Fruit fly (Drosophila melanogaster) whole organism, embryonic: ENCODE results near the gene Ndfip.

ENCODE experiments used
- Bteb2 ChIP-seq: fragments of 200-800 bp; sonication (Bioruptor generic); optimal IDR thresholded peaks from 2 replicates; lab custom pipeline; 2016; ENCODE audit warnings: missing biosample characterization, missing genetic modification characterization
- CG10431 ChIP-seq: fragments of 200-800 bp; sonication (Bioruptor generic); optimal IDR thresholded peaks from 3 replicates; lab custom pipeline; 2018; ENCODE audit warnings: missing biosample characterization, mild to moderate bottlenecking, missing genetic modification characterization
- CG13296 ChIP-seq: fragments of 200-800 bp; sonication (Bioruptor generic); optimal IDR thresholded peaks from 3 replicates; lab custom pipeline; 2018; ENCODE audit warnings: missing biosample characterization, mild to moderate bottlenecking, missing genetic modification characterization
- CG14014 ChIP-seq: fragments of 200-800 bp; sonication (Bioruptor generic); IDR thresholded peaks from 2 replicates; pipeline ENCODE4 v1.3.6; 2022; ENCODE audit warnings: missing biosample characterization, missing genetic modification characterization
- CG15269 ChIP-seq: fragments of 200-800 bp; sonication (Bioruptor generic); optimal IDR thresholded peaks from 2 replicates; lab custom pipeline; 2018; ENCODE audit warnings: missing biosample characterization, mild to moderate bottlenecking, missing genetic modification characterization, moderate library complexity
- CG15514 ChIP-seq: fragments of 200-800 bp; sonication (Bioruptor generic); optimal IDR thresholded peaks from 3 replicates; lab custom pipeline; 2017; ENCODE audit warnings: missing biosample characterization, missing genetic modification characterization, mild to moderate bottlenecking, moderate library complexity, missing genetic modification reagents
- CG1602 ChIP-seq: fragments of 200-800 bp; sonication (Bioruptor generic); optimal IDR thresholded peaks from 3 replicates; lab custom pipeline; 2016; ENCODE audit warnings: missing biosample characterization, missing genetic modification characterization
- CG17568 ChIP-seq: fragments of 200-800 bp; sonication (Bioruptor generic); optimal IDR thresholded peaks from 2 replicates; lab custom pipeline; 2018; ENCODE audit warnings: missing biosample characterization, mild to moderate bottlenecking, missing genetic modification characterization, moderate library complexity
- CG18476 ChIP-seq: fragments of 200-800 bp; sonication (Bioruptor generic); optimal IDR thresholded peaks from 2 replicates; lab custom pipeline; 2016; ENCODE audit warnings: missing biosample characterization, mild to moderate bottlenecking, missing genetic modification characterization
- CG2712 ChIP-seq: fragments of 200-800 bp; optimal IDR thresholded peaks from 3 replicates; lab custom pipeline; 2019; ENCODE audit warnings: missing biosample characterization, mild to moderate bottlenecking, missing genetic modification characterization, moderate library complexity
- CG31441 ChIP-seq: fragments of 200-800 bp; sonication (Bioruptor generic); IDR thresholded peaks from 2 replicates; pipeline ENCODE4 v1.3.6; 2022; ENCODE audit warnings: missing biosample characterization, missing genetic modification characterization
- CG32532 ChIP-seq: fragments of 200-800 bp; sonication (Bioruptor generic); IDR thresholded peaks from 2 replicates; pipeline ENCODE4 v1.3.6; 2022; ENCODE audit warnings: missing biosample characterization, missing genetic modification characterization
- CG33213 ChIP-seq: fragments of 200-800 bp; sonication (Bioruptor generic); optimal IDR thresholded peaks from 3 replicates; lab custom pipeline; 2016; ENCODE audit warnings: missing biosample characterization, missing genetic modification characterization
- CG3726 ChIP-seq: fragments of 200-800 bp; sonication (Bioruptor generic); IDR thresholded peaks from 3 replicates; pipeline ENCODE4, ENCODE4 v1.3.6; 2022; ENCODE audit warnings: missing biosample characterization, missing genetic modification characterization
- CG4360 ChIP-seq: fragments of 200-800 bp; sonication (Bioruptor generic); IDR thresholded peaks from 2 replicates; pipeline ENCODE4 v1.3.6; 2022; ENCODE audit warnings: missing biosample characterization, missing genetic modification characterization
- CG4617 ChIP-seq: fragments of 200-800 bp; sonication (Bioruptor generic); optimal IDR thresholded peaks from 3 replicates; lab custom pipeline; 2016; ENCODE audit warnings: missing biosample characterization, missing genetic modification characterization, borderline replicate concordance
- CG6654 ChIP-seq: fragments of 200-800 bp; sonication (Bioruptor generic); optimal IDR thresholded peaks from 2 replicates; lab custom pipeline; 2017; ENCODE audit warnings: missing biosample characterization, mild to moderate bottlenecking, missing genetic modification characterization
- CG7928 ChIP-seq: fragments of 200-800 bp; sonication (Bioruptor generic); optimal IDR thresholded peaks from 2 replicates; lab custom pipeline; 2017; ENCODE audit warnings: missing biosample characterization, mild to moderate bottlenecking, missing genetic modification characterization
- CG8281 ChIP-seq: fragments of 200-800 bp; sonication (Bioruptor generic); optimal IDR thresholded peaks from 2 replicates; lab custom pipeline; 2018; ENCODE audit warnings: missing biosample characterization, mild to moderate bottlenecking, missing genetic modification characterization, moderate library complexity
- CrebB ChIP-seq: fragments of 200-800 bp; sonication (Bioruptor generic); optimal IDR thresholded peaks from 3 replicates; lab custom pipeline; 2018; ENCODE audit warnings: missing biosample characterization, mild to moderate bottlenecking, missing genetic modification characterization
- Dip3 ChIP-seq: fragments of 200-800 bp; sonication (Bioruptor generic); optimal IDR thresholded peaks from 3 replicates; lab custom pipeline; 2016; ENCODE audit warnings: missing biosample characterization, missing genetic modification characterization
- Dll ChIP-seq: fragments of 200-800 bp; sonication (Bioruptor generic); IDR thresholded peaks from 4 replicates; pipeline ENCODE4 v1.3.6; 2022; ENCODE audit warnings: missing biosample characterization, missing genetic modification characterization; ENCODE audit not compliant: partially characterized antibody
- Drgx ChIP-seq: fragments of 200-800 bp; sonication (Bioruptor generic); IDR thresholded peaks from 2 replicates; pipeline ENCODE4 v1.3.6; 2022; ENCODE audit warnings: missing biosample characterization, missing genetic modification characterization
- Lpt ChIP-seq: fragments of >200 bp; optimal IDR thresholded peaks from 2 replicates; lab custom pipeline; 2018; ENCODE audit warnings: missing biosample characterization, missing genetic modification characterization
- MTF-1 ChIP-seq: fragments of 200-800 bp; sonication (Bioruptor generic); optimal IDR thresholded peaks from 2 replicates; lab custom pipeline; 2018; ENCODE audit warnings: missing biosample characterization, mild to moderate bottlenecking, missing genetic modification characterization, borderline replicate concordance
- Mad ChIP-seq: fragments of 200-800 bp; sonication (Bioruptor generic); optimal IDR thresholded peaks from 2 replicates; lab custom pipeline; 2016; ENCODE audit warnings: missing biosample characterization, missing genetic modification characterization
- NC2α ChIP-seq: fragments of 200-800 bp; sonication (Bioruptor generic); optimal IDR thresholded peaks from 2 replicates; lab custom pipeline; 2016; ENCODE audit warnings: missing biosample characterization, missing genetic modification characterization
- Nf-YC ChIP-seq: fragments of 200-800 bp; optimal IDR thresholded peaks from 3 replicates; lab custom pipeline; 2019; ENCODE audit warnings: missing biosample characterization, mild to moderate bottlenecking, missing genetic modification characterization, moderate library complexity
- NfI ChIP-seq: fragments of 200-800 bp; sonication (Bioruptor generic); optimal IDR thresholded peaks from 3 replicates; lab custom pipeline; 2018; ENCODE audit warnings: missing biosample characterization, mild to moderate bottlenecking, missing genetic modification characterization, moderate library complexity
- Oaz ChIP-seq: fragments of 200-800 bp; sonication (Bioruptor generic); IDR thresholded peaks from 2 replicates; pipeline ENCODE4 v1.3.6; 2022; ENCODE audit warnings: missing biosample characterization, missing genetic modification characterization
- Sin3A ChIP-seq: fragments of >200 bp; optimal IDR thresholded peaks from 2 replicates; lab custom pipeline; 2018
- cad ChIP-seq: fragments of >200 bp; optimal IDR thresholded peaks from 2 replicates; lab custom pipeline; 2017; ENCODE audit warnings: missing biosample characterization, missing genetic modification characterization
- caup ChIP-seq: fragments of 200-800 bp; sonication (Bioruptor generic); optimal IDR thresholded peaks from 3 replicates; lab custom pipeline; 2017; ENCODE audit warnings: missing biosample characterization, mild to moderate bottlenecking, missing genetic modification characterization, moderate library complexity; ENCODE audit not compliant: severe bottlenecking
- cg ChIP-seq: fragments of 200-800 bp; sonication (Bioruptor generic); optimal IDR thresholded peaks from 3 replicates; lab custom pipeline; 2019; ENCODE audit warnings: missing biosample characterization, mild to moderate bottlenecking, missing genetic modification characterization, moderate library complexity
- ci ChIP-seq: fragments of 200-800 bp; sonication (Bioruptor generic); IDR thresholded peaks from 3 replicates; pipeline ENCODE4 v1.3.6; 2022; ENCODE audit warnings: missing biosample characterization, missing genetic modification characterization
- corto ChIP-seq: fragments of 200-800 bp; sonication (Bioruptor generic); optimal IDR thresholded peaks from 2 replicates; lab custom pipeline; 2016; ENCODE audit warnings: missing biosample characterization, mild to moderate bottlenecking, missing genetic modification characterization, moderate library complexity
- dm ChIP-seq: fragments of 200-800 bp; sonication (Bioruptor generic); optimal IDR thresholded peaks from 3 replicates; lab custom pipeline; 2016; ENCODE audit warnings: missing biosample characterization, missing genetic modification characterization
- dmrt99B ChIP-seq: fragments of 200-800 bp; sonication (Bioruptor generic); optimal IDR thresholded peaks from 2 replicates; lab custom pipeline; 2018; ENCODE audit warnings: missing biosample characterization, mild to moderate bottlenecking, missing genetic modification characterization, moderate library complexity
- fu2 ChIP-seq: fragments of 200-800 bp; sonication (Bioruptor generic); optimal IDR thresholded peaks from 2 replicates; lab custom pipeline; 2016; ENCODE audit warnings: missing biosample characterization, missing genetic modification characterization
- gfzf ChIP-seq: fragments of 200-800 bp; sonication (Bioruptor generic); optimal IDR thresholded peaks from 2 replicates; lab custom pipeline; 2016; ENCODE audit warnings: missing biosample characterization, mild to moderate bottlenecking, missing genetic modification characterization, moderate library complexity
- ham ChIP-seq: fragments of 200-800 bp; sonication (Bioruptor generic); IDR thresholded peaks from 2 replicates; pipeline ENCODE4 v1.3.6; 2022; ENCODE audit warnings: missing biosample characterization, missing genetic modification characterization
- hbn ChIP-seq: fragments of 200-800 bp; sonication (Bioruptor generic); IDR thresholded peaks from 2 replicates; pipeline ENCODE4 v1.3.6; 2022; ENCODE audit warnings: missing biosample characterization, missing genetic modification characterization; ENCODE audit not compliant: partially characterized antibody
- kay ChIP-seq: fragments of 200-800 bp; sonication (Bioruptor generic); optimal IDR thresholded peaks from 2 replicates; lab custom pipeline; 2016; ENCODE audit warnings: missing biosample characterization, missing genetic modification characterization
- lola ChIP-seq, 3 experiments: fragments of >200 bp in 2 of 3; fragments of 200-800 bp in 1 of 3; sonication (Bioruptor generic) in 1 of 3; optimal IDR thresholded peaks; 2 replicates each; lab custom pipeline; 2017 to 2019; ENCODE audit warnings: missing biosample characterization in 3 of 3, missing genetic modification characterization in 3 of 3, mild to moderate bottlenecking in 1 of 3, moderate library complexity in 1 of 3
- mam ChIP-seq: fragments of 200-800 bp; sonication (Bioruptor generic); optimal IDR thresholded peaks from 3 replicates; lab custom pipeline; 2016; ENCODE audit warnings: missing biosample characterization, missing genetic modification characterization
- rib ChIP-seq: fragments of 200-800 bp; sonication (Bioruptor generic); IDR thresholded peaks from 2 replicates; pipeline ENCODE4 v1.3.6; 2022; ENCODE audit warnings: missing biosample characterization, missing genetic modification characterization
- seq ChIP-seq: fragments of 200-800 bp; sonication (Bioruptor generic); IDR thresholded peaks from 2 replicates; pipeline ENCODE4 v1.3.6; 2022; ENCODE audit warnings: missing biosample characterization, missing genetic modification characterization
- zfh2 ChIP-seq: fragments of 200-800 bp; sonication (Bioruptor generic); optimal IDR thresholded peaks from 2 replicates; lab custom pipeline; 2016; ENCODE audit warnings: missing biosample characterization, missing genetic modification characterization

Ndfip gene

dm6 chr3L:17653701-17654667, at the start of gene Ndfip, which contains the start of the genes Krn and CG7484 (continued):
- TF ChIP-seq CG31441 (GFP tag; lab: Robert Waterston, UW), result peak; percentile 87
- peak; percentile 25 for TF ChIP-seq MTF-1
- peak; percentile 47 for TF ChIP-seq CG17568
- TF ChIP-seq Sin3A (lab: Kevin White, UChicago), result peak; percentile 16
- 0 out of 3 replicates have a peak, but pooled peaks have one; percentile 63 for TF ChIP-seq CG3726 (GFP tag; lab: Robert Waterston, UW)
- TF ChIP-seq CG1602, result peak; percentile 88
- peak; percentile 28 for TF ChIP-seq rib (GFP tag; lab: Robert Waterston, UW)
- peak; percentile 72 for TF ChIP-seq kay
- peak; percentile 71 for TF ChIP-seq CG15514
- TF ChIP-seq seq (GFP tag; lab: Robert Waterston, UW), result peak; percentile 73
- TF ChIP-seq CG10431 (GFP tag; lab: Kevin White, UChicago), result peak; percentile 10
- 0 out of 2 replicates have a peak, but pooled peaks have one; percentile 59 for TF ChIP-seq ham (GFP tag; lab: Robert Waterston, UW)
- TF ChIP-seq dm (GFP tag; lab: Kevin White, UChicago), result peak; percentile 31
- TF ChIP-seq CG4360 (GFP tag; lab: Robert Waterston, UW), result no peak
- TF ChIP-seq NfI, result peak; percentile 85
- TF ChIP-seq Nf-YC (tag; lab: Kevin White, UChicago), result peak; percentile 86
- TF ChIP-seq Dll (GFP tag; lab: Robert Waterston, UW), result peak; percentile 99
- TF ChIP-seq corto (GFP tag; lab: Kevin White, UChicago), result peak; percentile 61
- TF ChIP-seq CG18476 (GFP tag; lab: Kevin White, UChicago), result peak; percentile 82
- TF ChIP-seq Mad, result peak; percentile 80
- peak; percentile 89 for TF ChIP-seq zfh2
- TF ChIP-seq gfzf (GFP tag; lab: Kevin White, UChicago), result no peak
- TF ChIP-seq CG6654 (GFP tag; lab: Kevin White, UChicago), result peak; percentile 49
- peak; percentile 75 for TF ChIP-seq ci (GFP tag; lab: Robert Waterston, UW)
- TF ChIP-seq Dip3 (GFP tag; lab: Kevin White, UChicago), result peak; percentile 80
- peak; percentile 85 for TF ChIP-seq mam (GFP tag; lab: Kevin White, UChicago)
- peak; percentile 89 for TF ChIP-seq dmrt99B (tag; lab: Kevin White, UChicago)
- TF ChIP-seq Lpt (GFP tag; lab: Kevin White, UChicago), result no peak
- peak; percentile 82 for TF ChIP-seq CG14014 (GFP tag; lab: Robert Waterston, UW)
- peak; percentile 40; the same call in 1 of the 2 replicates for TF ChIP-seq Drgx (GFP tag; lab: Robert Waterston, UW)
- peak; percentile 94 for TF ChIP-seq CG2712 (tag; lab: Kevin White, UChicago)
- TF ChIP-seq CG7928 (GFP tag; lab: Kevin White, UChicago), result peak; percentile 55
- TF ChIP-seq CG8281, result peak; percentile 58
- no peak for TF ChIP-seq cad (GFP tag; lab: Kevin White, UChicago)
- peak; percentile 90 for TF ChIP-seq CG32532 (GFP tag; lab: Robert Waterston, UW)
- peak; percentile 78 for TF ChIP-seq fu2
- peak; percentile 47 for TF ChIP-seq NC2α (GFP tag; lab: Kevin White, UChicago)
- TF ChIP-seq hbn (GFP tag; lab: Robert Waterston, UW), result peak; percentile 95
- TF ChIP-seq caup (GFP tag; lab: Kevin White, UChicago), result peak; percentile 79
- peak; percentile 68 for TF ChIP-seq CrebB
- peak; percentile 61 for TF ChIP-seq Oaz (GFP tag; lab: Robert Waterston, UW)
- TF ChIP-seq Bteb2 (GFP tag; lab: Kevin White, UChicago), result peak; percentile 69
- TF ChIP-seq cg (GFP tag; lab: Kevin White, UChicago), result peak; percentile 63
- TF ChIP-seq CG15269 (tag; lab: Kevin White, UChicago), result peak; percentile 91
- peak in 1 of 3 experiments; percentile 89 for TF ChIP-seq lola (GFP tag; optimal IDR thresholded peaks at IDR 0.05; lab: Kevin White, UChicago)
- peak; percentile 71 for TF ChIP-seq CG33213 (GFP tag; lab: Kevin White, UChicago)
- peak; percentile 56 for TF ChIP-seq CG4617 (GFP tag; lab: Kevin White, UChicago)
- TF ChIP-seq CG13296 (GFP tag; lab: Kevin White, UChicago), result peak; percentile 80
